1 fruit fly cellular context compared by ENCODE assay signal in the genomic region with DNA sequence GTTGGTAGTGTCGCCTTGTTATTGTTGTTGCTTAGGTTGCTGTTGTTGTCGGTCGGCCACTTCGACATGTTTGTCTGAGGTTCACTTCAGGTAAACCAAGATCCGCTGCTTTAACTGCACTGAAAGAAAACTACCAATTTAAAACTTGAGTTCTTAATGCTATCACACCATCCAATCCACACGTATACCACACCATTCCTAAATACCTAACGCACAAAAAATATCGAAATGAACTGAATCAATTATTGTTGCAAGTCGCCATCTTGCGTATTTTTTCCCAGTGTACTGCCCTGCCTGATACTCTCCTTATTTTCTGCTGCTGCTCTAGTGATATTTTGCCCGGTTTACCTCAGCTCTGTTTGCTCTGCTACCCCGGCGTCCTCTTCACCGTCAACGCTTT.
TF ChIP-seq lines count a peak whose summit lies in the region.

No protein-coding gene starts in this region.

TF ChIP-seq in whole organism, embryonic, 481 proteins besides CTCF, POLR2A, EP300 and RAD21 (continued from another document):
- peak; percentile 41 for TF ChIP-seq Fer3 (tag; optimal IDR thresholded peaks at IDR 0.05; lab: Kevin White, UChicago)
- TF ChIP-seq Xbp1 (GFP tag; optimal IDR thresholded peaks at IDR 0.05; lab: Kevin White, UChicago), result peak; percentile 70
- no peak; the same call in 2 of the 3 replicates for TF ChIP-seq CG7357 (GFP tag; IDR thresholded peaks at IDR 0.05; lab: Robert Waterston, UW)
- 0 out of 2 replicates have a peak, but pooled peaks have one; percentile 16 for TF ChIP-seq esg (GFP tag; conservative IDR thresholded peaks at IDR 0.05; lab: Robert Waterston, UW)
- TF ChIP-seq btn (GFP tag; optimal IDR thresholded peaks at IDR 0.05; lab: Kevin White, UChicago), result peak; percentile 38
- peak; percentile 68 for TF ChIP-seq pb (GFP tag; optimal IDR thresholded peaks at IDR 0.05; lab: Kevin White, UChicago)
- peak; percentile 62 for TF ChIP-seq sob (GFP tag; IDR thresholded peaks at IDR 0.05; lab: Robert Waterston, UW)
- 0 out of 2 replicates have a peak, but pooled peaks have one; percentile 26 for TF ChIP-seq ssp (GFP tag; IDR thresholded peaks at IDR 0.05; lab: Robert Waterston, UW)
- TF ChIP-seq phol (tag; optimal IDR thresholded peaks at IDR 0.05; lab: Kevin White, UChicago), result peak; percentile 71
- TF ChIP-seq gsb-n (tag; optimal IDR thresholded peaks at IDR 0.05; lab: Kevin White, UChicago), result peak; percentile 48
- peak; percentile 35 for TF ChIP-seq Sry-δ (GFP tag; optimal IDR thresholded peaks at IDR 0.05; lab: Kevin White, UChicago)
- no peak for TF ChIP-seq odd (GFP tag; optimal IDR thresholded peaks at IDR 0.05; lab: Kevin White, UChicago)
- TF ChIP-seq disco-r (GFP tag; optimal IDR thresholded peaks at IDR 0.05; lab: Kevin White, UChicago), result peak; percentile 69
- no peak for TF ChIP-seq Doc2 (GFP tag; IDR thresholded peaks at IDR 0.05; lab: Robert Waterston, UW)
- TF ChIP-seq row (GFP tag; IDR thresholded peaks at IDR 0.05; lab: Robert Waterston, UW), result peak; percentile 66
- peak; percentile 11 for TF ChIP-seq Mad (GFP tag; optimal IDR thresholded peaks at IDR 0.05; lab: Kevin White, UChicago)
- TF ChIP-seq pfk (GFP tag; optimal IDR thresholded peaks at IDR 0.05; lab: Kevin White, UChicago), result no peak
- no peak for TF ChIP-seq mirr (GFP tag; optimal IDR thresholded peaks at IDR 0.05; lab: Kevin White, UChicago)
- peak; percentile 62 for TF ChIP-seq CG15269 (tag; optimal IDR thresholded peaks at IDR 0.05; lab: Kevin White, UChicago)
- TF ChIP-seq lmd (GFP tag; IDR thresholded peaks at IDR 0.05; lab: Robert Waterston, UW), result peak; percentile 64
- peak; percentile 8 for TF ChIP-seq D19B (GFP tag; optimal IDR thresholded peaks at IDR 0.05; lab: Kevin White, UChicago)
- peak; percentile 83 for TF ChIP-seq ara (GFP tag; IDR thresholded peaks at IDR 0.05; lab: Robert Waterston, UW)
- peak; percentile 30 for TF ChIP-seq CG5180 (GFP tag; optimal IDR thresholded peaks at IDR 0.05; lab: Kevin White, UChicago)
- TF ChIP-seq dimm (GFP tag; IDR thresholded peaks at IDR 0.05; lab: Robert Waterston, UW), result no peak
- TF ChIP-seq crc (GFP tag; optimal IDR thresholded peaks at IDR 0.05; lab: Kevin White, UChicago), result peak; percentile 47
- peak; percentile 10 for TF ChIP-seq tup (GFP tag; optimal IDR thresholded peaks at IDR 0.05; lab: Kevin White, UChicago)
- TF ChIP-seq cwo (GFP tag; optimal IDR thresholded peaks at IDR 0.05; lab: Kevin White, UChicago), result peak; percentile 24
- TF ChIP-seq chn (GFP tag; optimal IDR thresholded peaks at IDR 0.05; lab: Kevin White, UChicago), result peak; percentile 65
- TF ChIP-seq knrl (GFP tag; IDR thresholded peaks at IDR 0.05; lab: Robert Waterston, UW; ENCODE audit: partially characterized antibody), result no peak
- TF ChIP-seq CG10209 (GFP tag; optimal IDR thresholded peaks at IDR 0.05; lab: Kevin White, UChicago), result peak; percentile 39
- TF ChIP-seq wdn (GFP tag; IDR thresholded peaks at IDR 0.05; lab: Robert Waterston, UW), result no peak
- peak; percentile 45 for TF ChIP-seq CG3407 (GFP tag; optimal IDR thresholded peaks at IDR 0.05; lab: Kevin White, UChicago)
- peak; percentile 46; the same call in 1 of the 2 replicates for TF ChIP-seq CG5953 (GFP tag; IDR thresholded peaks at IDR 0.05; lab: Robert Waterston, UW)
- TF ChIP-seq CG10565 (GFP tag; optimal IDR thresholded peaks at IDR 0.05; lab: Kevin White, UChicago), result no peak
- TF ChIP-seq HmgZ (tag; optimal IDR thresholded peaks at IDR 0.05; lab: Kevin White, UChicago), result peak; percentile 23
- peak; percentile 66 for TF ChIP-seq tin (GFP tag; optimal IDR thresholded peaks at IDR 0.05; lab: Kevin White, UChicago)
- TF ChIP-seq tap (tag; optimal IDR thresholded peaks at IDR 0.05; lab: Kevin White, UChicago), result peak; percentile 34
- TF ChIP-seq gcm (GFP tag; optimal IDR thresholded peaks at IDR 0.05; lab: Kevin White, UChicago), result peak; percentile 28
- peak; percentile 52 for TF ChIP-seq Mes4 (GFP tag; optimal IDR thresholded peaks at IDR 0.05; lab: Kevin White, UChicago)
- peak; percentile 66 for TF ChIP-seq dmrt99B (tag; optimal IDR thresholded peaks at IDR 0.05; lab: Kevin White, UChicago)
- TF ChIP-seq p53 (GFP tag; optimal IDR thresholded peaks at IDR 0.05; lab: Kevin White, UChicago), result peak; percentile 36
- TF ChIP-seq ind (GFP tag; optimal IDR thresholded peaks at IDR 0.05; lab: Kevin White, UChicago), result peak; percentile 72
- peak; percentile 61 for TF ChIP-seq Rx (GFP tag; IDR thresholded peaks at IDR 0.05; lab: Robert Waterston, UW)
- peak; percentile 65; the same call in 2 of the 3 replicates for TF ChIP-seq CG11093 (GFP tag; IDR thresholded peaks at IDR 0.05; lab: Robert Waterston, UW)
- TF ChIP-seq luna (GFP tag; optimal IDR thresholded peaks at IDR 0.05; lab: Kevin White, UChicago), result no peak
- TF ChIP-seq CG8089 (GFP tag; optimal IDR thresholded peaks at IDR 0.05; lab: Kevin White, UChicago), result peak; percentile 49
- peak; percentile 55 for TF ChIP-seq tx (GFP tag; optimal IDR thresholded peaks at IDR 0.05; lab: Kevin White, UChicago)
- peak; percentile 73 for TF ChIP-seq CG9727 (GFP tag; optimal IDR thresholded peaks at IDR 0.05; lab: Kevin White, UChicago)
- peak; percentile 47 for TF ChIP-seq NC2β (GFP tag; optimal IDR thresholded peaks at IDR 0.05; lab: Kevin White, UChicago)
- TF ChIP-seq CG12219 (GFP tag; optimal IDR thresholded peaks at IDR 0.05; lab: Kevin White, UChicago), result peak; percentile 58
- no peak for TF ChIP-seq Awh (GFP tag; IDR thresholded peaks at IDR 0.05; lab: Robert Waterston, UW)
- TF ChIP-seq CG4424 (GFP tag; optimal IDR thresholded peaks at IDR 0.05; lab: Kevin White, UChicago), result peak; percentile 72
- TF ChIP-seq CG4360 (GFP tag; IDR thresholded peaks at IDR 0.05; lab: Robert Waterston, UW), result peak; percentile 37; the same call in 1 of the 2 replicates
- TF ChIP-seq Trl (optimal IDR thresholded peaks at IDR 0.05; lab: Kevin White, UChicago), result no peak
- TF ChIP-seq Trl (GFP tag; optimal IDR thresholded peaks at IDR 0.05; lab: Kevin White, UChicago), result peak; percentile 87
- peak; percentile 47 for TF ChIP-seq caup (GFP tag; optimal IDR thresholded peaks at IDR 0.05; lab: Kevin White, UChicago; ENCODE audit: severe bottlenecking)
- TF ChIP-seq ems (GFP tag; optimal IDR thresholded peaks at IDR 0.05; lab: Kevin White, UChicago), result peak; percentile 59
- no peak for TF ChIP-seq CG34422 (GFP tag; IDR thresholded peaks at IDR 0.05; lab: Robert Waterston, UW)
- peak; percentile 10; the same call in 1 of the 2 replicates for TF ChIP-seq E2f2 (GFP tag; IDR thresholded peaks at IDR 0.05; lab: Robert Waterston, UW)
- TF ChIP-seq Hr3 (GFP tag; optimal IDR thresholded peaks at IDR 0.05; lab: Kevin White, UChicago), result peak; percentile 36
- peak; percentile 73 for TF ChIP-seq CG7839 (tag; optimal IDR thresholded peaks at IDR 0.05; lab: Kevin White, UChicago)
- peak; percentile 24 for TF ChIP-seq CG13123 (GFP tag; optimal IDR thresholded peaks at IDR 0.05; lab: Kevin White, UChicago)
- peak; percentile 51 for TF ChIP-seq CG3281 (GFP tag; optimal IDR thresholded peaks at IDR 0.05; lab: Kevin White, UChicago)
- peak; percentile 75 for TF ChIP-seq CG4404 (GFP tag; IDR thresholded peaks at IDR 0.05; lab: Robert Waterston, UW)
- TF ChIP-seq Mrtf (GFP tag; IDR thresholded peaks at IDR 0.05; lab: Robert Waterston, UW), result no peak
- TF ChIP-seq otp (GFP tag; IDR thresholded peaks at IDR 0.05; lab: Robert Waterston, UW), result peak; percentile 76; the same call in 2 of the 3 replicates
- no peak for TF ChIP-seq D (optimal IDR thresholded peaks at IDR 0.05; lab: Kevin White, UChicago)
- TF ChIP-seq D (GFP tag; optimal IDR thresholded peaks at IDR 0.05; lab: Kevin White, UChicago), result peak; percentile 41
- peak; percentile 49 for TF ChIP-seq HLH54F (GFP tag; optimal IDR thresholded peaks at IDR 0.05; lab: Kevin White, UChicago)
